Fruit fly (Drosophila melanogaster) whole organism, embryonic: ENCODE measurements around the gene vas.
A peak's percentile ranks its signal among the peaks of the same experiment; 100 is the strongest.

Experiments
- Antp ChIP-seq: fragments of 200-800 bp; sonication (Bioruptor generic); optimal IDR thresholded peaks from 3 replicates; lab custom pipeline; 2016; ENCODE audit warnings: missing biosample characterization, missing genetic modification characterization
- CG10565 ChIP-seq: fragments of 200-800 bp; sonication (Bioruptor generic); optimal IDR thresholded peaks from 3 replicates; lab custom pipeline; 2016; ENCODE audit warnings: missing biosample characterization, mild to moderate bottlenecking, missing genetic modification characterization
- CG14710 ChIP-seq: fragments of 200-800 bp; sonication (Bioruptor generic); optimal IDR thresholded peaks from 3 replicates; lab custom pipeline; 2019; ENCODE audit warnings: missing biosample characterization, mild to moderate bottlenecking, missing genetic modification characterization, moderate library complexity
- CG14860 ChIP-seq: fragments of 200-800 bp; sonication (Bioruptor generic); IDR thresholded peaks from 3 replicates; pipeline ENCODE4 v1.3.6; 2022; ENCODE audit warnings: missing biosample characterization, missing genetic modification characterization; ENCODE audit not compliant: partially characterized antibody
- CG15011 ChIP-seq: fragments of 200-800 bp; sonication (Bioruptor generic); optimal IDR thresholded peaks from 3 replicates; lab custom pipeline; 2018; ENCODE audit warnings: missing biosample characterization, mild to moderate bottlenecking, missing genetic modification characterization
- CG17186 ChIP-seq: fragments of 200-800 bp; sonication (Bioruptor generic); optimal IDR thresholded peaks from 3 replicates; lab custom pipeline; 2017; ENCODE audit warnings: missing biosample characterization, missing genetic modification reagents, missing genetic modification characterization
- CG17361 ChIP-seq: fragments of 200-800 bp; sonication (Bioruptor generic); IDR thresholded peaks from 3 replicates; pipeline ENCODE4 v1.3.6; 2022; ENCODE audit warnings: missing biosample characterization, missing genetic modification characterization
- CG2202 ChIP-seq: fragments of 200-800 bp; sonication (Bioruptor generic); optimal IDR thresholded peaks from 2 replicates; lab custom pipeline; 2018; ENCODE audit warnings: missing biosample characterization, mild to moderate bottlenecking, missing genetic modification characterization
- CG32772 ChIP-seq: fragments of 200-800 bp; sonication (Bioruptor generic); IDR thresholded peaks from 2 replicates; pipeline ENCODE4 v1.3.6; 2022; ENCODE audit warnings: missing biosample characterization, missing genetic modification characterization
- CG5180 ChIP-seq: fragments of 200-800 bp; sonication (Bioruptor generic); optimal IDR thresholded peaks from 3 replicates; lab custom pipeline; 2017; ENCODE audit warnings: missing biosample characterization, missing genetic modification characterization, mild to moderate bottlenecking, moderate library complexity, missing genetic modification reagents
- CG7745 ChIP-seq: fragments of 200-800 bp; sonication (Bioruptor generic); optimal IDR thresholded peaks from 2 replicates; lab custom pipeline; 2018; ENCODE audit warnings: missing biosample characterization, mild to moderate bottlenecking, missing genetic modification characterization, moderate library complexity
- CG7839 ChIP-seq: fragments of 200-800 bp; sonication (Bioruptor generic); optimal IDR thresholded peaks from 3 replicates; lab custom pipeline; 2018; ENCODE audit warnings: missing biosample characterization, mild to moderate bottlenecking, missing genetic modification characterization, moderate library complexity
- CG7928 ChIP-seq: fragments of 200-800 bp; sonication (Bioruptor generic); optimal IDR thresholded peaks from 2 replicates; lab custom pipeline; 2017; ENCODE audit warnings: missing biosample characterization, mild to moderate bottlenecking, missing genetic modification characterization
- CG8290 ChIP-seq, 3 experiments: fragments of 200-800 bp; sonication (Bioruptor generic); optimal IDR thresholded peaks; 2 replicates each; lab custom pipeline; 2016 to 2019; ENCODE audit warnings: missing biosample characterization in 3 of 3, missing genetic modification characterization in 3 of 3, mild to moderate bottlenecking in 2 of 3, moderate library complexity in 1 of 3
- CG9876 ChIP-seq: fragments of 200-800 bp; sonication (Bioruptor generic); optimal IDR thresholded peaks from 2 replicates; lab custom pipeline; 2016; ENCODE audit warnings: missing biosample characterization, missing genetic modification characterization
- Chrac-16 ChIP-seq: fragments of 200-800 bp; sonication (Bioruptor generic); optimal IDR thresholded peaks from 3 replicates; lab custom pipeline; 2016; ENCODE audit warnings: missing biosample characterization, missing genetic modification characterization
- CkIIα-i1 ChIP-seq: fragments of 200-800 bp; sonication (Bioruptor generic); IDR thresholded peaks from 2 replicates; pipeline ENCODE4 v1.3.6; 2022; ENCODE audit warnings: missing biosample characterization, missing genetic modification characterization
- D19B ChIP-seq: fragments of 200-800 bp; sonication (Bioruptor generic); optimal IDR thresholded peaks from 2 replicates; lab custom pipeline; 2017; ENCODE audit warnings: missing biosample characterization, mild to moderate bottlenecking, missing genetic modification characterization
- Dad ChIP-seq: fragments of 200-800 bp; sonication (Bioruptor generic); optimal IDR thresholded peaks from 3 replicates; lab custom pipeline; 2016; ENCODE audit warnings: missing biosample characterization, missing genetic modification characterization
- Eip74EF ChIP-seq, 2 experiments: fragments of 200-800 bp in 1 of 2; fragments of >200 bp in 1 of 2; sonication (Bioruptor generic) in 1 of 2; optimal IDR thresholded peaks; 2 replicates each; lab custom pipeline; 2017 to 2019; ENCODE audit warnings: missing biosample characterization in 2 of 2, missing genetic modification characterization in 2 of 2, mild to moderate bottlenecking in 1 of 2, moderate library complexity in 1 of 2
- Hand ChIP-seq: fragments of 200-800 bp; sonication (Bioruptor generic); optimal IDR thresholded peaks from 2 replicates; lab custom pipeline; 2017; ENCODE audit warnings: mild to moderate bottlenecking, missing biosample characterization, missing genetic modification reagents, missing genetic modification characterization
- Hr51 ChIP-seq, 2 experiments: fragments of 200-800 bp; sonication (Bioruptor generic); optimal IDR thresholded peaks; 2 replicates in 1 of 2; 3 replicates in 1 of 2; lab custom pipeline; 2016 to 2018; ENCODE audit warnings: missing biosample characterization in 2 of 2, missing genetic modification characterization in 2 of 2, mild to moderate bottlenecking in 1 of 2, moderate library complexity in 1 of 2
- MESR4 ChIP-seq: fragments of 200-800 bp; sonication (Bioruptor generic); optimal IDR thresholded peaks from 2 replicates; lab custom pipeline; 2018; ENCODE audit warnings: missing biosample characterization, mild to moderate bottlenecking, missing genetic modification characterization, moderate library complexity
- NC2β ChIP-seq: fragments of 200-800 bp; sonication (Bioruptor generic); optimal IDR thresholded peaks from 2 replicates; lab custom pipeline; 2016; ENCODE audit warnings: missing biosample characterization, missing genetic modification characterization
- NFAT ChIP-seq: fragments of 200-800 bp; sonication (Bioruptor generic); IDR thresholded peaks from 2 replicates; pipeline ENCODE4 v1.3.6; 2022; ENCODE audit warnings: missing biosample characterization, missing genetic modification characterization
- Spps ChIP-seq: fragments of 200-800 bp; sonication (Bioruptor generic); optimal IDR thresholded peaks from 2 replicates; lab custom pipeline; 2018; ENCODE audit warnings: missing biosample characterization, mild to moderate bottlenecking, missing genetic modification characterization
- Trl ChIP-seq, 3 experiments: fragments of >200 bp in 2 of 3; fragments of 200-800 bp in 1 of 3; sonication (Bioruptor generic) in 1 of 3; optimal IDR thresholded peaks; 2 replicates in 1 of 3; 3 replicates in 2 of 3; lab custom pipeline; 2016 to 2017; ENCODE audit warnings: missing biosample characterization in 1 of 3, missing genetic modification characterization in 1 of 3
- YL-1 ChIP-seq: fragments of 200-800 bp; sonication (Bioruptor generic); optimal IDR thresholded peaks from 3 replicates; lab custom pipeline; 2017; ENCODE audit warnings: missing biosample characterization, mild to moderate bottlenecking, missing genetic modification characterization
- ash1 ChIP-seq: fragments of 200-800 bp; sonication (Bioruptor generic); optimal IDR thresholded peaks from 2 replicates; lab custom pipeline; 2018; ENCODE audit warnings: missing biosample characterization, mild to moderate bottlenecking, missing genetic modification characterization
- bigmax ChIP-seq: fragments of 200-800 bp; sonication (Bioruptor generic); optimal IDR thresholded peaks from 2 replicates; lab custom pipeline; 2018; ENCODE audit warnings: missing biosample characterization, mild to moderate bottlenecking, missing genetic modification characterization
- btn ChIP-seq: fragments of 200-800 bp; sonication (Bioruptor generic); optimal IDR thresholded peaks from 2 replicates; lab custom pipeline; 2016; ENCODE audit warnings: missing biosample characterization, missing genetic modification characterization
- cad ChIP-seq: fragments of >200 bp; optimal IDR thresholded peaks from 2 replicates; lab custom pipeline; 2017; ENCODE audit warnings: missing biosample characterization, missing genetic modification characterization
- chn ChIP-seq: fragments of 200-800 bp; sonication (Bioruptor generic); optimal IDR thresholded peaks from 2 replicates; lab custom pipeline; 2016; ENCODE audit warnings: missing biosample characterization, missing genetic modification characterization
- crp ChIP-seq, 2 experiments: fragments of 200-800 bp; sonication (Bioruptor generic); optimal IDR thresholded peaks; 2 replicates in 1 of 2; 3 replicates in 1 of 2; lab custom pipeline; 2017; ENCODE audit warnings: missing biosample characterization in 2 of 2, missing genetic modification characterization in 2 of 2, mild to moderate bottlenecking in 1 of 2, moderate library complexity in 1 of 2
- danr ChIP-seq: fragments of 200-800 bp; sonication (Bioruptor generic); IDR thresholded peaks from 2 replicates; pipeline ENCODE4 v1.3.6; 2022; ENCODE audit warnings: missing biosample characterization, missing genetic modification characterization
- dpn ChIP-seq, 2 experiments: fragments of 200-800 bp; sonication (Bioruptor generic); optimal IDR thresholded peaks; 3 replicates each; lab custom pipeline; 2016; ENCODE audit warnings: missing biosample characterization in 2 of 2, missing genetic modification characterization in 2 of 2
- esg ChIP-seq: fragments of 200-800 bp; sonication (Bioruptor generic); conservative IDR thresholded peaks from 2 replicates; pipeline ENCODE4 v1.3.6; 2022; ENCODE audit warnings: missing biosample characterization, missing genetic modification characterization
- gcm2 ChIP-seq: fragments of 200-800 bp; sonication (Bioruptor generic); optimal IDR thresholded peaks from 2 replicates; lab custom pipeline; 2016; ENCODE audit warnings: missing biosample characterization, missing genetic modification characterization
- her ChIP-seq: fragments of 200-800 bp; sonication (Bioruptor generic); optimal IDR thresholded peaks from 2 replicates; lab custom pipeline; 2016; ENCODE audit warnings: missing biosample characterization, missing genetic modification characterization
- kay ChIP-seq: fragments of 200-800 bp; sonication (Bioruptor generic); optimal IDR thresholded peaks from 2 replicates; lab custom pipeline; 2016; ENCODE audit warnings: missing biosample characterization, missing genetic modification characterization
- org-1 ChIP-seq: fragments of 200-800 bp; sonication (Bioruptor generic); optimal IDR thresholded peaks from 2 replicates; lab custom pipeline; 2017; ENCODE audit warnings: missing biosample characterization, missing genetic modification characterization
- repo ChIP-seq: fragments of 200-800 bp; sonication (Bioruptor generic); optimal IDR thresholded peaks from 2 replicates; lab custom pipeline; 2016; ENCODE audit warnings: missing biosample characterization, missing genetic modification characterization
- scrt ChIP-seq: fragments of 200-800 bp; sonication (Bioruptor generic); optimal IDR thresholded peaks from 2 replicates; lab custom pipeline; 2018; ENCODE audit warnings: missing biosample characterization, mild to moderate bottlenecking, missing genetic modification characterization, moderate library complexity
- sens ChIP-seq: fragments of 200-800 bp; sonication (Bioruptor generic); peaks from one replicate; lab custom pipeline; 2016; ENCODE audit warnings: missing biosample characterization, missing genetic modification characterization
- sima ChIP-seq: fragments of 200-800 bp; sonication (Bioruptor generic); optimal IDR thresholded peaks from 2 replicates; lab custom pipeline; 2016; ENCODE audit warnings: missing biosample characterization, missing genetic modification characterization
- sna ChIP-seq: fragments of 200-800 bp; sonication (Bioruptor generic); IDR thresholded peaks from 2 replicates; pipeline ENCODE4 v1.3.6; 2022; ENCODE audit warnings: missing biosample characterization, missing genetic modification characterization; ENCODE audit not compliant: partially characterized antibody
- tgo ChIP-seq: fragments of 200-800 bp; sonication (Bioruptor generic); IDR thresholded peaks from 3 replicates; pipeline ENCODE4 v1.3.6; 2022; ENCODE audit warnings: missing biosample characterization, missing genetic modification characterization
- tin ChIP-seq: fragments of 200-800 bp; sonication (Bioruptor generic); optimal IDR thresholded peaks from 3 replicates; lab custom pipeline; 2016; ENCODE audit warnings: missing biosample characterization, missing genetic modification characterization
- tx ChIP-seq: fragments of 200-800 bp; sonication (Bioruptor generic); optimal IDR thresholded peaks from 2 replicates; lab custom pipeline; 2016; ENCODE audit warnings: missing biosample characterization, missing genetic modification characterization
- usp ChIP-seq: fragments of >200 bp; optimal IDR thresholded peaks from 2 replicates; lab custom pipeline; 2017; ENCODE audit warnings: missing biosample characterization, missing genetic modification characterization

The vas gene

DNA sequence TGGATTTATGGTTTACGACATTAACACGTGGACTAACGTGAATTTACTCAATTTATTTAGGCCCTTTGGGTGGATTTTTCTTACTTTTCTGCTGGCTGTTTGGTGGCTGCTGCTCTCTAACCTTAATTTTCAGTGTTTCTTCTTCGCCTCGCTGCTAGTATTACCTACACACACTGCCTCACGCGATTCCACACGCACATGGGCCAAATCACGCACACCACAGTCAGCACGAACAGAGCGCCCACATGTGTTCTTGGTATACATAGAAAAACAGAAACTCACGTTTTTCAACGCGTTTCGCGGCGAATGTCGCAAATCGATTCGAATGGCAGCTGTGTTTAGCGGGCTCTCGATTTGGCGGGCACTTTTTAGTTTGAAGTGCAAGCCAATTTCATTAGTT, 6.4 kb downstream of the vas start (continued):
- peak; percentile 76 for TF ChIP-seq her (GFP tag; lab: Kevin White, UChicago)
- TF ChIP-seq dpn (GFP tag; optimal IDR thresholded peaks at IDR 0.05; lab: Kevin White, UChicago), result peak in 1 of 2 experiments; percentile 45
- TF ChIP-seq bigmax (GFP tag; lab: Kevin White, UChicago), result peak; percentile 99
- peak; percentile 23 for TF ChIP-seq CG7839
- TF ChIP-seq Hr51 (GFP tag; optimal IDR thresholded peaks at IDR 0.05; lab: Kevin White, UChicago), result peak in 1 of 2 experiments; percentile 15
- TF ChIP-seq CG5180 (GFP tag; lab: Kevin White, UChicago), result no peak
- peak; percentile 38 for TF ChIP-seq tx (GFP tag; lab: Kevin White, UChicago)
- no peak for TF ChIP-seq CG2202 (tag; lab: Kevin White, UChicago)
- no peak for TF ChIP-seq D19B
- TF ChIP-seq CG17361, result peak; percentile 50; the same call in 2 of the 3 replicates
- TF ChIP-seq Eip74EF (GFP tag; optimal IDR thresholded peaks at IDR 0.05; lab: Kevin White, UChicago), result peak in 1 of 2 experiments; percentile 1
- TF ChIP-seq CG14710, result peak; percentile 85
- no peak for TF ChIP-seq Trl (optimal IDR thresholded peaks at IDR 0.05; lab: Kevin White, UChicago)
- TF ChIP-seq Trl (GFP tag; optimal IDR thresholded peaks at IDR 0.05; lab: Kevin White, UChicago), result peak; percentile 9
- TF ChIP-seq kay (GFP tag; lab: Kevin White, UChicago), result peak; percentile 11
- no peak for TF ChIP-seq CG15011 (GFP tag; lab: Kevin White, UChicago)
- TF ChIP-seq chn, result peak; percentile 21
- TF ChIP-seq CG14860, result peak; percentile 65
- TF ChIP-seq MESR4, result peak; percentile 95
- peak; percentile 23; the same call in 2 of the 3 replicates for TF ChIP-seq tgo (GFP tag; lab: Robert Waterston, UW)
- TF ChIP-seq gcm2 (GFP tag; lab: Kevin White, UChicago), result no peak
- TF ChIP-seq scrt (GFP tag; lab: Kevin White, UChicago), result peak; percentile 55
- TF ChIP-seq sna (GFP tag; lab: Robert Waterston, UW), result peak; percentile 63
- TF ChIP-seq sens (GFP tag; lab: Kevin White, UChicago), result peak; percentile 66
- peak; percentile 34 for TF ChIP-seq CG8290 (GFP tag; optimal IDR thresholded peaks at IDR 0.05; lab: Kevin White, UChicago)
- TF ChIP-seq CG8290 (tag; optimal IDR thresholded peaks at IDR 0.05; lab: Kevin White, UChicago), result peak in 1 of 2 experiments; percentile 86
- TF ChIP-seq repo (GFP tag; lab: Kevin White, UChicago), result no peak
- TF ChIP-seq usp, result no peak
- TF ChIP-seq NFAT (GFP tag; lab: Robert Waterston, UW), result no peak
- TF ChIP-seq org-1, result no peak
- TF ChIP-seq tin (GFP tag; lab: Kevin White, UChicago), result peak; percentile 37
- TF ChIP-seq Dad, result peak; percentile 41
- TF ChIP-seq crp (GFP tag; optimal IDR thresholded peaks at IDR 0.05; lab: Kevin White, UChicago), result peak; percentile 9 to 84
- peak; percentile 63 for TF ChIP-seq ash1 (GFP tag; lab: Kevin White, UChicago)
- no peak for TF ChIP-seq Spps
- TF ChIP-seq cad, result no peak
- TF ChIP-seq CG17186 (GFP tag; lab: Kevin White, UChicago), result peak; percentile 79
- TF ChIP-seq CG9876 (GFP tag; lab: Kevin White, UChicago), result no peak
- TF ChIP-seq CG7928 (GFP tag; lab: Kevin White, UChicago), result peak; percentile 52
- TF ChIP-seq sima (GFP tag; lab: Kevin White, UChicago), result no peak
- TF ChIP-seq esg (GFP tag; lab: Robert Waterston, UW), result no peak
- no peak for TF ChIP-seq CG10565 (GFP tag; lab: Kevin White, UChicago)
- TF ChIP-seq CG7745, result peak; percentile 40
- peak; percentile 19 for TF ChIP-seq NC2β (GFP tag; lab: Kevin White, UChicago)
- TF ChIP-seq CkIIα-i1 (GFP tag; lab: Robert Waterston, UW), result no peak
- no peak for TF ChIP-seq danr (GFP tag; lab: Robert Waterston, UW)
- TF ChIP-seq Antp (GFP tag; lab: Kevin White, UChicago), result no peak
- TF ChIP-seq Chrac-16 (GFP tag; lab: Kevin White, UChicago), result peak; percentile 19
- TF ChIP-seq Hand (GFP tag; lab: Kevin White, UChicago), result no peak
- no peak for TF ChIP-seq btn
- TF ChIP-seq CG32772 (GFP tag; lab: Robert Waterston, UW), result no peak
- TF ChIP-seq YL-1 (GFP tag; lab: Kevin White, UChicago), result peak; percentile 99
